Worm (Caenorhabditis elegans) whole organism, L2 larva: ENCODE measurements around the gene srx-68.

Experiments
- F13H6.1 ChIP-seq: sonication (generic microtip); optimal IDR thresholded peaks from 2 replicates; lab custom pipeline; 2016; ENCODE audit warnings: missing genetic modification characterization, missing compliant biosample characterization
- ceh-82 ChIP-seq: fragments of 150-350 bp; optimal IDR thresholded peaks from 2 replicates; lab custom pipeline; 2014; ENCODE audit warnings: missing biosample characterization, missing genetic modification characterization
- fos-1 ChIP-seq: fragments of 150-350 bp; optimal IDR thresholded peaks from 2 replicates; lab custom pipeline; 2014; ENCODE audit warnings: missing biosample characterization, missing genetic modification characterization
- mbf-1 ChIP-seq: sonication (generic microtip); optimal IDR thresholded peaks from 2 replicates; lab custom pipeline; 2017; ENCODE audit warnings: missing biosample characterization, missing genetic modification characterization
- nhr-10 ChIP-seq: sonication (generic microtip); optimal IDR thresholded peaks from 2 replicates; lab custom pipeline; 2017; ENCODE audit warnings: missing biosample characterization, missing genetic modification characterization
- nhr-11 ChIP-seq: fragments of 150-350 bp; optimal IDR thresholded peaks from 2 replicates; lab custom pipeline; 2014; ENCODE audit warnings: missing biosample characterization, missing genetic modification characterization
- unc-39 ChIP-seq: fragments of 150-350 bp; optimal IDR thresholded peaks from 2 replicates; lab custom pipeline; 2014; ENCODE audit warnings: missing biosample characterization, missing genetic modification characterization
- ztf-4 ChIP-seq: fragments of 150-350 bp; optimal IDR thresholded peaks from 2 replicates; lab custom pipeline; 2014; ENCODE audit warnings: missing biosample characterization, missing genetic modification characterization

DNA sequence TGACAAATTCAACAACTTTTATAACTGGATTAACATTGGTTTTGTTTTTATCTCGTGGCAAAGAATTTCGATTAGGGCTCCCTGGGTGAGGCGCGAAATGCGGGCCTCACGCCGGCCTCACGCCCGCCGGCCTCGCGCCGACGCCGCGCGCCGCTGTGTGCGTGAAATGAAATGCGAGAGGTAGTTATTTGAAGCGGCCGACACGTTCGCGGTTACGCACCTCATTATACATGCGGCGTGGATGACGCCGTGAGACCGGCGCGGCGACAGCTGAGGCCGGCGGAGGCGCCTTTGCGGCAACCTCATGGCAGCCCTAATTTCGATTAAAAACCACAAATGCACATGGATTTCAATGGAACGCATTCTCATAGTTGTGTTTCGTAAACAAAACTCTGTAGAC, 14.9 kb downstream of the srx-68 start:
- no peak for TF ChIP-seq F13H6.1 (tag; lab: Kevin White, UChicago)
- TF ChIP-seq nhr-11, result no peak
- TF ChIP-seq fos-1, result no peak
- TF ChIP-seq unc-39 (tag; lab: Kevin White, UChicago), result no peak
- no peak for TF ChIP-seq nhr-10 (tag; lab: Kevin White, UChicago)
- TF ChIP-seq mbf-1 (tag; lab: Kevin White, UChicago), result no peak
- TF ChIP-seq ztf-4 (tag; lab: Kevin White, UChicago), result no peak
- TF ChIP-seq ceh-82 (tag; lab: Kevin White, UChicago), result no peak
